Worm (Caenorhabditis elegans): ENCODE measurements around the gene ZK1248.5.

DNA sequence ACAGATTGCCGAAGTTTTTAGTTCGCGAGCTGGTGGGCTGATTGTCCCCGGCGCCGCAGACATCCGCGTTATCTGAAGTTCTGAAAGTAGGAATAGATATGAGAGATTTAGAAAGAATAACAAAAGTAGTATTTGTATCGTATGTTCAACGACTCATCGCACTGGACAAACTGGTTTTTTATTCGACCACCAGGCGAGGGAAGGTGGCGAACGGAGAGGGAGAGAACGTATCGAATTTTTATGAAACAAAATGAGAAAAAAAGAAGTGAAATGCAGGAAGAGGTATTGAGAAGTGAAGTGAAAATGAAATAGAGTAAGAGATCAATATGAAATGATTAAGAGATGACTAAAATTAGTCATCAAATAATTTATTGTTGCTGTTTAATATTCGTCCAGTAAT lies 17.1 kb downstream of the ZK1248.5 start, which contains the start of gene tbc-2:
- TF ChIP-seq tbx-2 (tag; optimal IDR thresholded peaks at IDR 0.05) (no peak), ceh-82 (tag; optimal IDR thresholded peaks at IDR 0.05) (no peak), fos-1 (tag; optimal IDR thresholded peaks at IDR 0.05) (no peak), fkh-10 (GFP tag; optimal IDR thresholded peaks at IDR 0.05) (no peak), ceh-16 (tag; optimal IDR thresholded peaks at IDR 0.05) (no peak), lin-15B (tag; optimal IDR thresholded peaks at IDR 0.05) (no peak), nhr-77 (tag; optimal IDR thresholded peaks at IDR 0.05) (no peak), mdl-1 (tag; optimal IDR thresholded peaks at IDR 0.05) (no peak), unc-39 (tag; optimal IDR thresholded peaks at IDR 0.05) (no peak), elt-2 (tag; optimal IDR thresholded peaks at IDR 0.05) (no peak)

Data from whole organism, L3 larva.